Worm (Caenorhabditis elegans) whole organism, mixed stage, embryonic: Measurements from ENCODE around the gene F44E7.3.

ENCODE experiments used
- M03D4.4 ChIP-seq: sonication (generic microtip); optimal IDR thresholded peaks from 2 replicates; lab custom pipeline; 2017; ENCODE audit warnings: mild to moderate bottlenecking, missing genetic modification characterization, missing compliant biosample characterization
- elt-3 ChIP-seq: fragments of 150-350 bp; optimal IDR thresholded peaks from 2 replicates; lab custom pipeline; 2014; ENCODE audit warnings: missing biosample characterization, missing genetic modification characterization
- lsy-2 ChIP-seq: fragments of 150-350 bp; optimal IDR thresholded peaks from 2 replicates; lab custom pipeline; 2014; ENCODE audit warnings: missing biosample characterization, missing genetic modification characterization
- nhr-12 ChIP-seq: fragments of 150-350 bp; optimal IDR thresholded peaks from 2 replicates; lab custom pipeline; 2014; ENCODE audit warnings: missing biosample characterization, missing genetic modification characterization
- nhr-28 ChIP-seq: fragments of 150-350 bp; optimal IDR thresholded peaks from 2 replicates; lab custom pipeline; 2014; ENCODE audit warnings: missing biosample characterization, missing genetic modification characterization

- TF ChIP-seq lsy-2 (tag; lab: Kevin White, UChicago) (no peak), M03D4.4 (tag; lab: Kevin White, UChicago) (no peak), elt-3 (tag; lab: Kevin White, UChicago) (no peak), nhr-12 (tag; lab: Kevin White, UChicago) (no peak), nhr-28 (no peak)
These were observed at the start of gene F44E7.3 for ce11 chrV:5771627-5772026.
